Worm (Caenorhabditis elegans) whole organism, L1 larva: Measurements from ENCODE around the gene Y94H6A.7.

Experiments
- C16A3.4 ChIP-seq: fragments of 150-350 bp; optimal IDR thresholded peaks from 2 replicates; lab custom pipeline; 2014; ENCODE audit warnings: missing biosample characterization, missing genetic modification characterization
- C34B4.2 ChIP-seq: sonication (generic microtip); optimal IDR thresholded peaks from 2 replicates; lab custom pipeline; 2017; ENCODE audit warnings: mild to moderate bottlenecking, missing genetic modification characterization, missing compliant biosample characterization
- Y116A8C.19 ChIP-seq: sonication (generic microtip); optimal IDR thresholded peaks from 2 replicates; lab custom pipeline; 2016; ENCODE audit warnings: missing compliant biosample characterization, missing genetic modification characterization, borderline replicate concordance
- aha-1 ChIP-seq: fragments of 150-350 bp; optimal IDR thresholded peaks from 2 replicates; lab custom pipeline; 2014; ENCODE audit warnings: missing biosample characterization, missing genetic modification characterization
- ama-1 ChIP-seq: fragments of 150-350 bp; optimal IDR thresholded peaks from 2 replicates; lab custom pipeline; 2014
- blmp-1 ChIP-seq: fragments of 150-350 bp; optimal IDR thresholded peaks from 2 replicates; lab custom pipeline; 2014; ENCODE audit warnings: missing biosample characterization, missing genetic modification characterization
- ceh-63 ChIP-seq: fragments of 200-800 bp; sonication (Bioruptor generic); optimal IDR thresholded peaks from 2 replicates; lab custom pipeline; 2018; ENCODE audit warnings: mild to moderate bottlenecking, missing genetic modification characterization, missing compliant biosample characterization
- ceh-8 ChIP-seq: fragments of 200-800 bp; sonication (Bioruptor generic); optimal IDR thresholded peaks from 2 replicates; lab custom pipeline; 2018; ENCODE audit warnings: mild to moderate bottlenecking, missing genetic modification characterization, moderate library complexity, missing compliant biosample characterization
- ceh-82 ChIP-seq, 3 experiments: fragments of 150-350 bp in 1 of 3; sonication (generic microtip) in 2 of 3; optimal IDR thresholded peaks; 2 replicates each; lab custom pipeline; 2014 to 2017; ENCODE audit warnings: missing biosample characterization in 3 of 3, missing genetic modification characterization in 3 of 3
- ceh-90 ChIP-seq: sonication (generic microtip); optimal IDR thresholded peaks from 2 replicates; lab custom pipeline; 2016; ENCODE audit warnings: missing genetic modification characterization, missing compliant biosample characterization
- dpl-1 ChIP-seq, 3 experiments: fragments of 150-350 bp in 2 of 3; sonication (generic microtip) in 1 of 3; optimal IDR thresholded peaks; 2 replicates each; lab custom pipeline; 2014 to 2017; ENCODE audit warnings: missing biosample characterization in 3 of 3, missing genetic modification characterization in 3 of 3, missing genetic modification reagents in 3 of 3
- dsc-1 ChIP-seq: sonication (generic microtip); optimal IDR thresholded peaks from 2 replicates; lab custom pipeline; 2016; ENCODE audit warnings: mild to moderate bottlenecking, missing genetic modification characterization, missing compliant biosample characterization
- efl-3 ChIP-seq: fragments of 200-800 bp; sonication (Bioruptor generic); optimal IDR thresholded peaks from 2 replicates; lab custom pipeline; 2018; ENCODE audit warnings: mild to moderate bottlenecking, missing genetic modification characterization, missing compliant biosample characterization
- egl-13 ChIP-seq: sonication (generic microtip); optimal IDR thresholded peaks from 2 replicates; lab custom pipeline; 2016; ENCODE audit warnings: missing genotype, missing genetic modification reagents, missing genetic modification characterization, missing compliant biosample characterization
- elt-3 ChIP-seq, 6 experiments: fragments of 150-350 bp in 1 of 6; sonication (generic microtip); optimal IDR thresholded peaks; 2 replicates each; lab custom pipeline; 2017 to 2018; ENCODE audit warnings: missing biosample characterization in 6 of 6, missing genetic modification characterization in 6 of 6, inconsistent platforms in 1 of 6
- ets-5 ChIP-seq: fragments of 200-800 bp; sonication (Bioruptor generic); IDR thresholded peaks from 2 replicates; pipeline ENCODE4 v1.3.6; 2022; ENCODE audit warnings: missing genetic modification characterization, missing compliant biosample characterization
- fkh-10 ChIP-seq: sonication (generic microtip); optimal IDR thresholded peaks from 2 replicates; lab custom pipeline; 2017; ENCODE audit warnings: missing biosample characterization, missing genetic modification reagents, missing genetic modification characterization
- fkh-4 ChIP-seq: sonication (generic microtip); optimal IDR thresholded peaks from 2 replicates; lab custom pipeline; 2016; ENCODE audit warnings: missing compliant biosample characterization, missing genetic modification characterization, borderline replicate concordance
- fkh-8 ChIP-seq: sonication (generic microtip); optimal IDR thresholded peaks from 2 replicates; lab custom pipeline; 2016; ENCODE audit warnings: mild to moderate bottlenecking, missing genetic modification characterization, missing compliant biosample characterization
- fos-1 ChIP-seq: fragments of 150-350 bp; optimal IDR thresholded peaks from 2 replicates; lab custom pipeline; 2014; ENCODE audit warnings: missing biosample characterization, missing genetic modification characterization
- hlh-17 ChIP-seq: fragments of 200-800 bp; sonication (Bioruptor generic); optimal IDR thresholded peaks from 2 replicates; lab custom pipeline; 2018; ENCODE audit warnings: missing genetic modification characterization, mild to moderate bottlenecking, missing compliant biosample characterization, moderate library complexity, borderline replicate concordance
- hlh-4 ChIP-seq: sonication (generic microtip); optimal IDR thresholded peaks from 2 replicates; lab custom pipeline; 2016; ENCODE audit warnings: mild to moderate bottlenecking, missing genetic modification characterization, missing compliant biosample characterization
- hpl-2 ChIP-seq: fragments of 150-350 bp; optimal IDR thresholded peaks from 2 replicates; lab custom pipeline; 2014; ENCODE audit warnings: missing biosample characterization, missing genetic modification reagents, missing genetic modification characterization
- isw-1 ChIP-seq: fragments of 200-800 bp; sonication (Bioruptor generic); IDR thresholded peaks from 2 replicates; pipeline ENCODE4 v1.3.6; 2022; ENCODE audit warnings: missing genetic modification characterization, missing compliant biosample characterization
- jun-1 ChIP-seq: fragments of 150-350 bp; optimal IDR thresholded peaks from 2 replicates; lab custom pipeline; 2014; ENCODE audit warnings: missing biosample characterization, missing genetic modification reagents, missing genetic modification characterization
- lin-35 ChIP-seq, 2 experiments: fragments of 150-350 bp; optimal IDR thresholded peaks; 2 replicates each; lab custom pipeline; 2014; ENCODE audit warnings: missing biosample characterization in 2 of 2, missing genetic modification characterization in 2 of 2, missing genetic modification reagents in 2 of 2
- lir-3 ChIP-seq: sonication (generic microtip); optimal IDR thresholded peaks from 2 replicates; lab custom pipeline; 2016; ENCODE audit warnings: mild to moderate bottlenecking, missing genetic modification characterization, moderate library complexity, missing compliant biosample characterization; ENCODE audit not compliant: poor library complexity
- lsy-2 ChIP-seq, 2 experiments: fragments of 150-350 bp; optimal IDR thresholded peaks; 2 replicates each; lab custom pipeline; 2014; ENCODE audit warnings: missing biosample characterization in 2 of 2, missing genetic modification characterization in 2 of 2
- mab-9 ChIP-seq: fragments of 200-800 bp; sonication (Bioruptor generic); IDR thresholded peaks from 2 replicates; pipeline ENCODE4 v1.3.6; 2022; ENCODE audit warnings: missing genetic modification reagents, missing genetic modification characterization, missing compliant biosample characterization
- mep-1 ChIP-seq: fragments of 150-350 bp; optimal IDR thresholded peaks from 2 replicates; lab custom pipeline; 2014; ENCODE audit warnings: missing biosample characterization, missing genetic modification characterization
- nhr-11 ChIP-seq: fragments of 150-350 bp; optimal IDR thresholded peaks from 2 replicates; lab custom pipeline; 2014; ENCODE audit warnings: missing biosample characterization, missing genetic modification characterization
- nhr-12 ChIP-seq: sonication (generic microtip); optimal IDR thresholded peaks from 2 replicates; lab custom pipeline; 2017; ENCODE audit warnings: missing biosample characterization, missing genetic modification characterization
- nhr-20 ChIP-seq: sonication (generic microtip); optimal IDR thresholded peaks from 2 replicates; lab custom pipeline; 2016; ENCODE audit warnings: mild to moderate bottlenecking, missing genetic modification characterization, missing compliant biosample characterization
- nhr-28 ChIP-seq: fragments of 150-350 bp; optimal IDR thresholded peaks from 2 replicates; lab custom pipeline; 2014; ENCODE audit warnings: missing biosample characterization, missing genetic modification characterization
- nhr-47 ChIP-seq: sonication (generic microtip); optimal IDR thresholded peaks from 2 replicates; lab custom pipeline; 2016; ENCODE audit warnings: mild to moderate bottlenecking, missing genetic modification characterization, moderate library complexity, missing compliant biosample characterization
- nhr-76 ChIP-seq: sonication (generic microtip); optimal IDR thresholded peaks from 2 replicates; lab custom pipeline; 2017; ENCODE audit warnings: missing biosample characterization, missing genetic modification characterization
- nhr-77 ChIP-seq: fragments of 150-350 bp; optimal IDR thresholded peaks from 2 replicates; lab custom pipeline; 2014; ENCODE audit warnings: missing biosample characterization, missing genetic modification characterization
- nhr-84 ChIP-seq: sonication (generic microtip); optimal IDR thresholded peaks from 2 replicates; lab custom pipeline; 2017; ENCODE audit warnings: missing biosample characterization, missing genetic modification characterization
- nhr-85 ChIP-seq: sonication (generic microtip); peaks from one replicate; lab custom pipeline; 2016; ENCODE audit warnings: missing genetic modification characterization, inconsistent platforms, missing compliant biosample characterization
- pag-3 ChIP-seq: sonication (generic microtip); optimal IDR thresholded peaks from 2 replicates; lab custom pipeline; 2017; ENCODE audit warnings: missing genetic modification characterization, mild to moderate bottlenecking, missing compliant biosample characterization, antibody characterized with exemption, borderline replicate concordance; ENCODE audit not compliant: insufficient read depth
- rnt-1 ChIP-seq: sonication (generic microtip); optimal IDR thresholded peaks from 2 replicates; lab custom pipeline; 2016; ENCODE audit warnings: mild to moderate bottlenecking, missing genetic modification characterization, moderate library complexity, missing compliant biosample characterization
- sox-4 ChIP-seq: sonication (generic microtip); optimal IDR thresholded peaks from 2 replicates; lab custom pipeline; 2016; ENCODE audit warnings: missing genetic modification characterization, missing compliant biosample characterization
- sptf-1 ChIP-seq: fragments of 150-350 bp; optimal IDR thresholded peaks from 2 replicates; lab custom pipeline; 2014; ENCODE audit warnings: missing biosample characterization, missing genetic modification characterization
- sup-37 ChIP-seq: fragments of 200-800 bp; sonication (Bioruptor generic); optimal IDR thresholded peaks from 2 replicates; lab custom pipeline; 2018; ENCODE audit warnings: mild to moderate bottlenecking, missing genetic modification characterization, missing compliant biosample characterization
- swsn-7 ChIP-seq: sonication (generic microtip); optimal IDR thresholded peaks from 2 replicates; lab custom pipeline; 2016; ENCODE audit warnings: missing genetic modification characterization, missing compliant biosample characterization
- tbx-2 ChIP-seq: sonication (generic microtip); optimal IDR thresholded peaks from 2 replicates; lab custom pipeline; 2016; ENCODE audit warnings: missing genetic modification characterization, missing compliant biosample characterization
- unc-130 ChIP-seq: fragments of 150-350 bp; optimal IDR thresholded peaks from 2 replicates; lab custom pipeline; 2017; ENCODE audit warnings: missing biosample characterization, missing genetic modification characterization, inconsistent platforms
- unc-86 ChIP-seq: sonication (generic microtip); optimal IDR thresholded peaks from 2 replicates; lab custom pipeline; 2016; ENCODE audit warnings: missing genetic modification characterization, missing compliant biosample characterization
- vab-15 ChIP-seq: sonication (generic microtip); optimal IDR thresholded peaks from 2 replicates; lab custom pipeline; 2017; ENCODE audit warnings: missing genotype, mild to moderate bottlenecking, missing genetic modification characterization, missing compliant biosample characterization
- xbp-1 ChIP-seq: sonication (generic microtip); optimal IDR thresholded peaks from 2 replicates; lab custom pipeline; 2016; ENCODE audit warnings: missing genetic modification characterization, missing compliant biosample characterization
- zag-1 ChIP-seq: fragments of 150-350 bp; optimal IDR thresholded peaks from 2 replicates; lab custom pipeline; 2014; ENCODE audit warnings: missing biosample characterization, missing genetic modification characterization
- ztf-11 ChIP-seq, 2 experiments: sonication (generic microtip); optimal IDR thresholded peaks; 2 replicates each; lab custom pipeline; 2016 to 2017; ENCODE audit warnings: missing genetic modification characterization in 2 of 2, missing biosample characterization in 1 of 2, missing compliant biosample characterization in 1 of 2

Y94H6A.7 gene

ce11 chrIV:2676281-2676680 lies 40.1 kb downstream of the Y94H6A.7 start, which contains the start of gene Y94H6A.3:
Gene Y94H6A.3 (plus strand): TSS chrIV:2676512.
- TF ChIP-seq lsy-2 (tag; optimal IDR thresholded peaks at IDR 0.05; lab: Kevin White, UChicago) (peak; percentile 96), nhr-47 (peak; percentile 97), aha-1 (peak; percentile 38), Y116A8C.19 (tag; lab: Kevin White, UChicago) (no peak), rnt-1 (peak; percentile 96), hlh-4 (tag; lab: Kevin White, UChicago) (no peak), mab-9 (peak; percentile 90), fos-1 (tag; lab: Kevin White, UChicago) (peak; percentile 85), blmp-1 (peak; percentile 59), dpl-1 (GFP tag; optimal IDR thresholded peaks at IDR 0.05; lab: Kevin White, UChicago) (peak; percentile 99), nhr-84 (tag; lab: Kevin White, UChicago) (no peak), fkh-4 (tag; lab: Kevin White, UChicago) (peak; percentile 70), mep-1 (tag; lab: Kevin White, UChicago) (peak; percentile 97), unc-130 (tag; lab: Kevin White, UChicago) (peak; percentile 83), jun-1 (tag; lab: Kevin White, UChicago) (peak; percentile 91), lir-3 (tag; lab: Kevin White, UChicago) (no peak), hlh-17 (GFP tag; lab: Kevin White, UChicago) (no peak), vab-15 (tag; lab: Kevin White, UChicago) (no peak), C16A3.4 (tag; lab: Kevin White, UChicago) (peak; percentile 87), lin-35 (GFP tag; optimal IDR thresholded peaks at IDR 0.05; lab: Kevin White, UChicago) (peak; percentile 99), nhr-11 (peak; percentile 80), nhr-76 (tag; lab: Kevin White, UChicago) (no peak), ceh-82 (tag; optimal IDR thresholded peaks at IDR 0.05; lab: Kevin White, UChicago) (peak; percentile 96 to 98 (median 97)), isw-1 (peak; percentile 95), elt-3 (tag; optimal IDR thresholded peaks at IDR 0.05; lab: Kevin White, UChicago) (peak in 2 of 6 experiments; percentile 78 to 88), nhr-28 (tag; lab: Kevin White, UChicago) (no peak), xbp-1 (tag; lab: Kevin White, UChicago) (peak; percentile 92), nhr-12 (tag; lab: Kevin White, UChicago) (peak; percentile 37), hpl-2 (GFP tag; lab: Kevin White, UChicago) (peak; percentile 20), ztf-11 (tag; optimal IDR thresholded peaks at IDR 0.05; lab: Kevin White, UChicago) (peak in 1 of 2 experiments; percentile 77), fkh-8 (peak; percentile 87), nhr-77 (peak; percentile 75), sox-4 (peak; percentile 85), C34B4.2 (tag; lab: Kevin White, UChicago) (peak; percentile 65), dsc-1 (tag; lab: Kevin White, UChicago) (peak; percentile 96), pag-3 (tag; lab: Kevin White, UChicago) (no peak), zag-1 (tag; lab: Kevin White, UChicago) (no peak), sup-37 (peak; percentile 78), sptf-1 (tag; lab: Kevin White, UChicago) (no peak), fkh-10 (GFP tag; lab: Kevin White, UChicago) (peak; percentile 63), ceh-90 (tag; lab: Kevin White, UChicago) (peak; percentile 68), unc-86 (tag; lab: Kevin White, UChicago) (peak; percentile 93), nhr-85 (tag; lab: Kevin White, UChicago) (peak; percentile 92), egl-13 (peak; percentile 78), efl-3 (GFP tag; lab: Kevin White, UChicago) (peak; percentile 22), tbx-2 (tag; lab: Kevin White, UChicago) (peak; percentile 94), ama-1 (lab: Kevin White, UChicago) (peak; percentile 51), ceh-63 (GFP tag; lab: Kevin White, UChicago) (no peak), ets-5 (GFP tag; lab: Robert Waterston, UW) (no peak), swsn-7 (tag; lab: Kevin White, UChicago) (peak; percentile 94), nhr-20 (peak; percentile 91), ceh-8 (GFP tag; lab: Kevin White, UChicago) (peak; percentile 87)
